Worm (Caenorhabditis elegans) whole organism, L1 larva: ENCODE results near the gene lrch-1.

Experiments used
- C04F5.9 ChIP-seq: sonication (generic microtip); optimal IDR thresholded peaks from 2 replicates; lab custom pipeline; 2016; ENCODE audit warnings: missing genetic modification characterization, missing compliant biosample characterization
- C34B4.2 ChIP-seq: sonication (generic microtip); optimal IDR thresholded peaks from 2 replicates; lab custom pipeline; 2017; ENCODE audit warnings: mild to moderate bottlenecking, missing genetic modification characterization, missing compliant biosample characterization
- blmp-1 ChIP-seq: fragments of 150-350 bp; optimal IDR thresholded peaks from 2 replicates; lab custom pipeline; 2014; ENCODE audit warnings: missing biosample characterization, missing genetic modification characterization
- ceh-8 ChIP-seq: fragments of 200-800 bp; sonication (Bioruptor generic); optimal IDR thresholded peaks from 2 replicates; lab custom pipeline; 2018; ENCODE audit warnings: mild to moderate bottlenecking, missing genetic modification characterization, moderate library complexity, missing compliant biosample characterization
- ceh-88 ChIP-seq: fragments of 200-800 bp; sonication (Bioruptor generic); IDR thresholded peaks from 2 replicates; pipeline ENCODE4 v1.3.6; 2022; ENCODE audit warnings: missing genetic modification characterization, missing compliant biosample characterization
- ces-1 ChIP-seq: fragments of 150-350 bp; optimal IDR thresholded peaks from 2 replicates; lab custom pipeline; 2014; ENCODE audit warnings: missing biosample characterization, missing genetic modification reagents, missing genetic modification characterization
- dsc-1 ChIP-seq: sonication (generic microtip); optimal IDR thresholded peaks from 2 replicates; lab custom pipeline; 2016; ENCODE audit warnings: mild to moderate bottlenecking, missing genetic modification characterization, missing compliant biosample characterization
- efl-1 ChIP-seq, 4 experiments: fragments of 150-350 bp; optimal IDR thresholded peaks in 3 of 4; peaks in 1 of 4; 1 replicate in 1 of 4; 2 replicates in 3 of 4; lab custom pipeline; 2014; ENCODE audit warnings: missing biosample characterization in 2 of 4, missing genetic modification characterization in 2 of 4, missing genetic modification reagents in 2 of 4
- egl-27 ChIP-seq, 2 experiments: fragments of 150-350 bp in 1 of 2; sonication (generic microtip); optimal IDR thresholded peaks; 3 replicates each; lab custom pipeline; 2017 to 2018; ENCODE audit warnings: missing biosample characterization in 2 of 2, missing genetic modification characterization in 2 of 2, missing genetic modification reagents in 2 of 2
- elt-2 ChIP-seq: sonication (generic microtip); optimal IDR thresholded peaks from 2 replicates; lab custom pipeline; 2016; ENCODE audit warnings: missing genetic modification characterization, mild to moderate bottlenecking, inconsistent platforms, missing compliant biosample characterization, missing genetic modification reagents
- ets-5 ChIP-seq: fragments of 200-800 bp; sonication (Bioruptor generic); IDR thresholded peaks from 2 replicates; pipeline ENCODE4 v1.3.6; 2022; ENCODE audit warnings: missing genetic modification characterization, missing compliant biosample characterization
- fkh-8 ChIP-seq: sonication (generic microtip); optimal IDR thresholded peaks from 2 replicates; lab custom pipeline; 2016; ENCODE audit warnings: mild to moderate bottlenecking, missing genetic modification characterization, missing compliant biosample characterization
- fos-1 ChIP-seq: fragments of 150-350 bp; optimal IDR thresholded peaks from 2 replicates; lab custom pipeline; 2014; ENCODE audit warnings: missing biosample characterization, missing genetic modification characterization
- grh-1 ChIP-seq: fragments of 200-800 bp; sonication (Bioruptor generic); IDR thresholded peaks from 2 replicates; pipeline ENCODE4 v1.3.6; 2022; ENCODE audit warnings: missing genetic modification reagents, missing genetic modification characterization, missing compliant biosample characterization
- irx-1 ChIP-seq: sonication (generic microtip); optimal IDR thresholded peaks from 2 replicates; lab custom pipeline; 2016; ENCODE audit warnings: missing genetic modification characterization, missing compliant biosample characterization
- isw-1 ChIP-seq: fragments of 200-800 bp; sonication (Bioruptor generic); IDR thresholded peaks from 2 replicates; pipeline ENCODE4 v1.3.6; 2022; ENCODE audit warnings: missing genetic modification characterization, missing compliant biosample characterization
- lin-14 ChIP-seq: fragments of 200-800 bp; sonication (Bioruptor generic); optimal IDR thresholded peaks from 2 replicates; lab custom pipeline; 2018; ENCODE audit warnings: mild to moderate bottlenecking, missing genetic modification characterization, moderate library complexity, missing compliant biosample characterization
- lin-15B ChIP-seq: fragments of 150-350 bp; sonication (generic microtip); optimal IDR thresholded peaks from 3 replicates; lab custom pipeline; 2014; ENCODE audit warnings: missing biosample characterization, missing genetic modification characterization
- lin-35 ChIP-seq, 2 experiments: fragments of 150-350 bp; optimal IDR thresholded peaks; 2 replicates each; lab custom pipeline; 2014; ENCODE audit warnings: missing biosample characterization in 2 of 2, missing genetic modification characterization in 2 of 2, missing genetic modification reagents in 2 of 2
- lin-39 ChIP-seq: fragments of 150-350 bp; optimal IDR thresholded peaks from 2 replicates; lab custom pipeline; 2014; ENCODE audit warnings: missing biosample characterization, missing genetic modification reagents, missing genetic modification characterization
- lir-3 ChIP-seq: sonication (generic microtip); optimal IDR thresholded peaks from 2 replicates; lab custom pipeline; 2016; ENCODE audit warnings: mild to moderate bottlenecking, missing genetic modification characterization, moderate library complexity, missing compliant biosample characterization; ENCODE audit not compliant: poor library complexity
- lsy-2 ChIP-seq, 2 experiments: fragments of 150-350 bp; optimal IDR thresholded peaks; 2 replicates each; lab custom pipeline; 2014; ENCODE audit warnings: missing biosample characterization in 2 of 2, missing genetic modification characterization in 2 of 2
- mef-2 ChIP-seq: fragments of 150-350 bp; optimal IDR thresholded peaks from 2 replicates; lab custom pipeline; 2014; ENCODE audit warnings: missing biosample characterization, missing genetic modification characterization
- mep-1 ChIP-seq: fragments of 150-350 bp; optimal IDR thresholded peaks from 2 replicates; lab custom pipeline; 2014; ENCODE audit warnings: missing biosample characterization, missing genetic modification characterization
- nhr-11 ChIP-seq: fragments of 150-350 bp; optimal IDR thresholded peaks from 2 replicates; lab custom pipeline; 2014; ENCODE audit warnings: missing biosample characterization, missing genetic modification characterization
- nhr-19 ChIP-seq: fragments of 200-800 bp; sonication (Bioruptor generic); conservative IDR thresholded peaks from 2 replicates; pipeline ENCODE4 v1.3.6; 2022; ENCODE audit warnings: missing genetic modification characterization, missing compliant biosample characterization
- nhr-20 ChIP-seq: sonication (generic microtip); optimal IDR thresholded peaks from 2 replicates; lab custom pipeline; 2016; ENCODE audit warnings: mild to moderate bottlenecking, missing genetic modification characterization, missing compliant biosample characterization
- nhr-237 ChIP-seq: fragments of 150-350 bp; optimal IDR thresholded peaks from 2 replicates; lab custom pipeline; 2014; ENCODE audit warnings: missing biosample characterization, missing genetic modification characterization
- nhr-28 ChIP-seq: fragments of 150-350 bp; optimal IDR thresholded peaks from 2 replicates; lab custom pipeline; 2014; ENCODE audit warnings: missing biosample characterization, missing genetic modification characterization
- nhr-47 ChIP-seq: sonication (generic microtip); optimal IDR thresholded peaks from 2 replicates; lab custom pipeline; 2016; ENCODE audit warnings: mild to moderate bottlenecking, missing genetic modification characterization, moderate library complexity, missing compliant biosample characterization
- nhr-71 ChIP-seq: sonication (generic microtip); optimal IDR thresholded peaks from 2 replicates; lab custom pipeline; 2016; ENCODE audit warnings: mild to moderate bottlenecking, missing genetic modification characterization, moderate library complexity, missing compliant biosample characterization
- nhr-76 ChIP-seq: sonication (generic microtip); optimal IDR thresholded peaks from 2 replicates; lab custom pipeline; 2017; ENCODE audit warnings: missing biosample characterization, missing genetic modification characterization
- nhr-77 ChIP-seq: fragments of 150-350 bp; optimal IDR thresholded peaks from 2 replicates; lab custom pipeline; 2014; ENCODE audit warnings: missing biosample characterization, missing genetic modification characterization
- nhr-85 ChIP-seq: sonication (generic microtip); peaks from one replicate; lab custom pipeline; 2016; ENCODE audit warnings: missing genetic modification characterization, inconsistent platforms, missing compliant biosample characterization
- nhr-90 ChIP-seq: sonication (generic microtip); optimal IDR thresholded peaks from 2 replicates; lab custom pipeline; 2016; ENCODE audit warnings: mild to moderate bottlenecking, missing genetic modification characterization, missing compliant biosample characterization; ENCODE audit not compliant: poor library complexity
- pax-3 ChIP-seq: fragments of 200-800 bp; sonication (Bioruptor generic); optimal IDR thresholded peaks from 2 replicates; lab custom pipeline; 2018; ENCODE audit warnings: mild to moderate bottlenecking, missing genetic modification characterization, moderate library complexity, missing compliant biosample characterization
- pqm-1 ChIP-seq: sonication (generic microtip); optimal IDR thresholded peaks from 3 replicates; lab custom pipeline; 2017; ENCODE audit warnings: missing biosample characterization, missing genetic modification characterization
- rnt-1 ChIP-seq: sonication (generic microtip); optimal IDR thresholded peaks from 2 replicates; lab custom pipeline; 2016; ENCODE audit warnings: mild to moderate bottlenecking, missing genetic modification characterization, moderate library complexity, missing compliant biosample characterization
- skn-1 ChIP-seq: fragments of 150-350 bp; optimal IDR thresholded peaks from 2 replicates; lab custom pipeline; 2014; ENCODE audit warnings: missing biosample characterization, missing genetic modification characterization
- snu-23 ChIP-seq: sonication (generic microtip); optimal IDR thresholded peaks from 2 replicates; lab custom pipeline; 2016; ENCODE audit warnings: missing genetic modification characterization, missing compliant biosample characterization
- sox-4 ChIP-seq: sonication (generic microtip); optimal IDR thresholded peaks from 2 replicates; lab custom pipeline; 2016; ENCODE audit warnings: missing genetic modification characterization, missing compliant biosample characterization
- sup-37 ChIP-seq: fragments of 200-800 bp; sonication (Bioruptor generic); optimal IDR thresholded peaks from 2 replicates; lab custom pipeline; 2018; ENCODE audit warnings: mild to moderate bottlenecking, missing genetic modification characterization, missing compliant biosample characterization
- swsn-7 ChIP-seq: sonication (generic microtip); optimal IDR thresholded peaks from 2 replicates; lab custom pipeline; 2016; ENCODE audit warnings: missing genetic modification characterization, missing compliant biosample characterization
- tbx-2 ChIP-seq: sonication (generic microtip); optimal IDR thresholded peaks from 2 replicates; lab custom pipeline; 2016; ENCODE audit warnings: missing genetic modification characterization, missing compliant biosample characterization
- tlp-1 ChIP-seq: fragments of 150-350 bp; optimal IDR thresholded peaks from 2 replicates; lab custom pipeline; 2014; ENCODE audit warnings: missing biosample characterization, missing genetic modification characterization
- unc-86 ChIP-seq: sonication (generic microtip); optimal IDR thresholded peaks from 2 replicates; lab custom pipeline; 2016; ENCODE audit warnings: missing genetic modification characterization, missing compliant biosample characterization
- xbp-1 ChIP-seq: sonication (generic microtip); optimal IDR thresholded peaks from 2 replicates; lab custom pipeline; 2016; ENCODE audit warnings: missing genetic modification characterization, missing compliant biosample characterization
- zag-1 ChIP-seq: fragments of 150-350 bp; optimal IDR thresholded peaks from 2 replicates; lab custom pipeline; 2014; ENCODE audit warnings: missing biosample characterization, missing genetic modification characterization
- ztf-4 ChIP-seq: fragments of 150-350 bp; optimal IDR thresholded peaks from 2 replicates; lab custom pipeline; 2014; ENCODE audit warnings: missing biosample characterization, missing genetic modification characterization

The lrch-1 gene

DNA sequence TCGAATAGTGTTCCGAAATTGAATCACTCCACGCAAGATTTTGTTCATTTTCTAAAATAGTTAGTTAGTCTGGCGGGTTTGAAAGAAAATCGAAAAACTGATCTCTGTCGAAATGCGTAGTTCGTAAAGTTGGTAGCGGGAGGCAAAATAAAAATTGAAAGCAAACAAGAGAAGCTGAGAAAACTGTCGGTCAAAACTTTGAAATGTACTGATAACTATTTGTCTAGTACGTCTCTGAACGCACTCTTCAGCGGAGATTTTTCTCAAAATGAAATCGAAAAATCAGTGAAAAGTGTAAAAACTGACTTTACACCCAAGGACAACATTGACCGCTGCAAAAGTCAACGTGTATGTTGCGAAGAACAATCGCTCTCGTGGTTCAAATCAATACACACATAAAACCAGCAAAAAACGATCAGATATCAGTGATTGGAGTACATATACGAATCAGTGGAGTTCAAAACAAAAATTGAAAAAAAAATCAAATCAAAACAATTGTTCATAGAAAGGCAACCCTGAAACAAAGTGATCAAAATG lies 11.7 kb downstream of the lrch-1 start, which contains the start of gene bca-1 (continued):
- no peak for TF ChIP-seq tlp-1 (tag; lab: Kevin White, UChicago)
- no peak for TF ChIP-seq lin-15B (tag; lab: Kevin White, UChicago)
- peak; percentile 82 for TF ChIP-seq nhr-85 (tag; lab: Kevin White, UChicago)
- TF ChIP-seq lin-35 (GFP tag; optimal IDR thresholded peaks at IDR 0.05; lab: Kevin White, UChicago): peak in 1 of 2 experiments; percentile 68
- no peak for TF ChIP-seq unc-86
- TF ChIP-seq zag-1 (tag; lab: Kevin White, UChicago): no peak
- peak; percentile 29 for TF ChIP-seq ztf-4
- peak; percentile 15 for TF ChIP-seq nhr-77 (tag; lab: Kevin White, UChicago)
- no peak for TF ChIP-seq fos-1 (tag; lab: Kevin White, UChicago)
- TF ChIP-seq swsn-7: no peak
- no peak for TF ChIP-seq ces-1 (GFP tag; lab: Kevin White, UChicago)
- peak; percentile 72 for TF ChIP-seq lin-14 (GFP tag; lab: Kevin White, UChicago)
- peak; percentile 83 for TF ChIP-seq blmp-1

DNA sequence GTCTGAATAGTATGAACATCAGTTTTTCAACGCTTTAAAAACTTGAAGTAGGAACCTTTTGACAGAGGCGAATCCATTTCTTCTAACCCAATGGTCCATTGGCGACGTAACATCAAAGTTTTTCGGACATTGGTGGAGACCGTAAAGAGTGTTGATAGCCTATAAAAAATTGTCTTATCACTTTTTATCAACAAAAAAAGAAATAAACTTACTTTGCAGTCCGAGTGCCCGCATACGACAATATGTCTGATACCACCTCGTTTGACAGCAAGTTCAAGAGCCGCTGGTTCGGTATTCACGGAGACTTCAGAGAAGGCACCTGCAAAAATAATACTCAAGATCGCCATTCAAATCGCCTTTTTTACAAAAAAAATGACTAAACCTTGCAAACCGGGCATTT lies 13.1 kb downstream of the lrch-1 start:
- TF ChIP-seq dsc-1 (tag; lab: Kevin White, UChicago) (no peak), grh-1 (GFP tag; lab: Robert Waterston, UW) (no peak), blmp-1 (no peak), lin-35 (GFP tag; optimal IDR thresholded peaks at IDR 0.05; lab: Kevin White, UChicago) (no peak), unc-86 (no peak), ceh-8 (no peak), isw-1 (GFP tag; lab: Robert Waterston, UW) (no peak), mef-2 (no peak), nhr-47 (tag; lab: Kevin White, UChicago) (no peak), fkh-8 (tag; lab: Kevin White, UChicago) (no peak), nhr-237 (tag; lab: Kevin White, UChicago) (no peak), efl-1 (optimal IDR thresholded peaks at IDR 0.05; lab: Kevin White, UChicago) (no peak), efl-1 (GFP tag; optimal IDR thresholded peaks at IDR 0.05 in 1 of 2; lab: Kevin White, UChicago) (no peak), sup-37 (GFP tag; lab: Kevin White, UChicago) (no peak), ceh-88 (GFP tag; lab: Robert Waterston, UW) (no peak), nhr-11 (no peak)
- TF ChIP-seq, all 84 proteins: peak for 0

DNA sequence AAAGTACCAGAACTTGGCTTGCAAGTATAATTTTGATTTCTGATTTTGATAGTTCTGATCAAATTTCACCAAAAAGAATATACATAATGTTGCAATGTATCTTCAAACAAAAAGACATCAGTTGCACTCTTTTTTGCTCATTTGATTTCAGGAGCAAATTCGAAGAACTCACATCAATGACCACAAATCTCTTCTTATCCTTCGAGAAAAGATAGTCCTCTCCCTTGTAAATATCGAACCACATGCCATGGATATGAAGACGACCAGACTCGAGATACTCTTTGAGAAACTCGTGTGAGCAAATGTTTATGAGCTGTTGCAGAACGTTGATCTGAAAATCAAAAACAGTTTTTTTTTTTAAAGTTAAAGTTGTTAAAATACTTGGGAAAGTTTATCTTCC lies 13.6 kb downstream of the lrch-1 start:
- no peak for TF ChIP-seq lir-3 (tag; lab: Kevin White, UChicago)
- TF ChIP-seq nhr-76 (tag; lab: Kevin White, UChicago): no peak
- no peak for TF ChIP-seq C34B4.2 (tag; lab: Kevin White, UChicago)
- no peak for TF ChIP-seq nhr-28 (tag; lab: Kevin White, UChicago)
- TF ChIP-seq lsy-2 (tag; optimal IDR thresholded peaks at IDR 0.05; lab: Kevin White, UChicago): peak in 1 of 2 experiments; percentile 29
- peak; percentile 49 for TF ChIP-seq snu-23 (GFP tag; lab: Kevin White, UChicago)
- no peak for TF ChIP-seq pax-3 (tag; lab: Kevin White, UChicago)
- TF ChIP-seq irx-1 (tag; lab: Kevin White, UChicago): no peak
- no peak for TF ChIP-seq lin-35 (GFP tag; optimal IDR thresholded peaks at IDR 0.05; lab: Kevin White, UChicago)
- TF ChIP-seq mep-1 (tag; lab: Kevin White, UChicago): peak; percentile 0
- peak; percentile 55 for TF ChIP-seq nhr-19 (GFP tag; lab: Robert Waterston, UW)
- TF ChIP-seq lin-39 (tag; lab: Kevin White, UChicago): no peak
- peak; percentile 28 for TF ChIP-seq lin-14 (GFP tag; lab: Kevin White, UChicago)
- TF ChIP-seq ets-5 (GFP tag; lab: Robert Waterston, UW): no peak
- no peak for TF ChIP-seq nhr-47 (tag; lab: Kevin White, UChicago)
- no peak for TF ChIP-seq skn-1 (tag; lab: Kevin White, UChicago)
- peak; percentile 56 for TF ChIP-seq rnt-1 (tag; lab: Kevin White, UChicago)
- no peak for TF ChIP-seq egl-27 (tag; optimal IDR thresholded peaks at IDR 0.05; lab: Kevin White, UChicago)
- peak; percentile 11 for TF ChIP-seq nhr-20 (tag; lab: Kevin White, UChicago)
- TF ChIP-seq unc-86: no peak
- TF ChIP-seq C04F5.9 (tag; lab: Kevin White, UChicago): no peak
- no peak for TF ChIP-seq xbp-1 (tag; lab: Kevin White, UChicago)
- peak; percentile 75 for TF ChIP-seq nhr-71 (tag; lab: Kevin White, UChicago)
- no peak for TF ChIP-seq tbx-2 (tag; lab: Kevin White, UChicago)
- peak; percentile 13 for TF ChIP-seq swsn-7
- no peak for TF ChIP-seq isw-1 (GFP tag; lab: Robert Waterston, UW)
- TF ChIP-seq pqm-1 (tag; lab: Kevin White, UChicago): no peak
- TF ChIP-seq nhr-90: no peak
- TF ChIP-seq ztf-4: peak; percentile 25
- no peak for TF ChIP-seq sox-4 (tag; lab: Kevin White, UChicago)
- no peak for TF ChIP-seq elt-2 (tag; lab: Kevin White, UChicago)
- TF ChIP-seq, all 84 proteins: peak for 10
